Worm (Caenorhabditis elegans) whole organism, L1 larva: ENCODE results near the gene aakb-1.

ENCODE experiments used
- ces-1 ChIP-seq: fragments of 150-350 bp; optimal IDR thresholded peaks from 2 replicates; lab custom pipeline; 2014; ENCODE audit warnings: missing biosample characterization, missing genetic modification reagents, missing genetic modification characterization
- egl-27 ChIP-seq, 2 experiments: fragments of 150-350 bp in 1 of 2; sonication (generic microtip); optimal IDR thresholded peaks; 3 replicates each; lab custom pipeline; 2017 to 2018; ENCODE audit warnings: missing biosample characterization in 2 of 2, missing genetic modification characterization in 2 of 2, missing genetic modification reagents in 2 of 2
- elt-2 ChIP-seq: sonication (generic microtip); optimal IDR thresholded peaks from 2 replicates; lab custom pipeline; 2016; ENCODE audit warnings: missing genetic modification characterization, mild to moderate bottlenecking, inconsistent platforms, missing compliant biosample characterization, missing genetic modification reagents
- fos-1 ChIP-seq: fragments of 150-350 bp; optimal IDR thresholded peaks from 2 replicates; lab custom pipeline; 2014; ENCODE audit warnings: missing biosample characterization, missing genetic modification characterization
- grh-1 ChIP-seq: fragments of 200-800 bp; sonication (Bioruptor generic); IDR thresholded peaks from 2 replicates; pipeline ENCODE4 v1.3.6; 2022; ENCODE audit warnings: missing genetic modification reagents, missing genetic modification characterization, missing compliant biosample characterization
- lin-39 ChIP-seq: fragments of 150-350 bp; optimal IDR thresholded peaks from 2 replicates; lab custom pipeline; 2014; ENCODE audit warnings: missing biosample characterization, missing genetic modification reagents, missing genetic modification characterization
- nhr-237 ChIP-seq: fragments of 150-350 bp; optimal IDR thresholded peaks from 2 replicates; lab custom pipeline; 2014; ENCODE audit warnings: missing biosample characterization, missing genetic modification characterization
- nhr-71 ChIP-seq: sonication (generic microtip); optimal IDR thresholded peaks from 2 replicates; lab custom pipeline; 2016; ENCODE audit warnings: mild to moderate bottlenecking, missing genetic modification characterization, moderate library complexity, missing compliant biosample characterization
- nhr-90 ChIP-seq: sonication (generic microtip); optimal IDR thresholded peaks from 2 replicates; lab custom pipeline; 2016; ENCODE audit warnings: mild to moderate bottlenecking, missing genetic modification characterization, missing compliant biosample characterization; ENCODE audit not compliant: poor library complexity
- pqm-1 ChIP-seq: sonication (generic microtip); optimal IDR thresholded peaks from 3 replicates; lab custom pipeline; 2017; ENCODE audit warnings: missing biosample characterization, missing genetic modification characterization
- sup-37 ChIP-seq: fragments of 200-800 bp; sonication (Bioruptor generic); optimal IDR thresholded peaks from 2 replicates; lab custom pipeline; 2018; ENCODE audit warnings: mild to moderate bottlenecking, missing genetic modification characterization, missing compliant biosample characterization
- tlp-1 ChIP-seq: fragments of 150-350 bp; optimal IDR thresholded peaks from 2 replicates; lab custom pipeline; 2014; ENCODE audit warnings: missing biosample characterization, missing genetic modification characterization
- unc-62 ChIP-seq: fragments of 150-350 bp; optimal IDR thresholded peaks from 2 replicates; lab custom pipeline; 2014; ENCODE audit warnings: missing biosample characterization, missing genetic modification reagents, missing genetic modification characterization

DNA sequence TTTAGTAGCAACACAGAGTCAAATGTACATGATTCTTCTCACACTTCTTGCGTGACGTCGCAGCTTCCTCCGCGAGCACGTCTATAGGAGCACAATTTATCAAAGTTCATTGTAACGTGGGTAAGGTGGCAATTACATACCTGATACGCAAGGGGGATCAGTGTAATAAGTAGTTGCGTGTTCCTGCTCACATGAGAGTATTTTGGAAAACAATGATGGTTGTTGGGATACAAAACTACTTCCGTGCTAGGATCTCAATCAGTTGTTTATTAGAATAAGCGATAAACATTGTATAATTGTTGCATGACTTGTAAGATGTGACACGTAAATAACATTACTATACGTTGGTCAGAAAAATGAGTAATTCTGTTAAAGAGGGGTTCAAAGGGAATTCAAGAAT lies 42.6 kb upstream of the aakb-1 start:
- TF ChIP-seq nhr-71 (tag; lab: Kevin White, UChicago): peak; percentile 45
- no peak for TF ChIP-seq ces-1
- TF ChIP-seq grh-1 (GFP tag; lab: Robert Waterston, UW): no peak
- TF ChIP-seq sup-37 (GFP tag; lab: Kevin White, UChicago): no peak
- TF ChIP-seq pqm-1: no peak
- no peak for TF ChIP-seq nhr-237 (tag; lab: Kevin White, UChicago)
- no peak for TF ChIP-seq tlp-1 (tag; lab: Kevin White, UChicago)
- TF ChIP-seq lin-39 (tag; lab: Kevin White, UChicago): no peak
- TF ChIP-seq fos-1 (tag; lab: Kevin White, UChicago): no peak
- TF ChIP-seq elt-2 (tag; lab: Kevin White, UChicago): no peak
- TF ChIP-seq unc-62 (GFP tag; lab: Kevin White, UChicago): no peak
- no peak for TF ChIP-seq nhr-90 (tag; lab: Kevin White, UChicago)
- no peak for TF ChIP-seq egl-27 (tag; optimal IDR thresholded peaks at IDR 0.05; lab: Kevin White, UChicago)
